1 fruit fly cellular context compared by ENCODE assay signal in genomic region chr3R:21598605-21599004, dm6.
TF ChIP-seq lines count a peak whose summit lies in the region.

No protein-coding gene starts in this region.

TF ChIP-seq in whole organism, embryonic, 481 proteins besides CTCF, POLR2A, EP300 and RAD21 (continued from another document):
- TF ChIP-seq psq (GFP tag; optimal IDR thresholded peaks at IDR 0.05; lab: Kevin White, UChicago) (no peak), Myb (GFP tag; optimal IDR thresholded peaks at IDR 0.05; lab: Kevin White, UChicago) (no peak), ase (GFP tag; IDR thresholded peaks at IDR 0.05; lab: Robert Waterston, UW) (no peak), nerfin-1 (tag; optimal IDR thresholded peaks at IDR 0.05; lab: Kevin White, UChicago) (peak; percentile 58)
